Fruit fly (Drosophila melanogaster): ENCODE measurements around the gene Ski6.

Gene Ski6

dm6 chr2L:13182415-13182814, 39.8 kb downstream of the Ski6 start, which contains the start of gene Mgat3 (continued):
- TF ChIP-seq so (GFP tag; IDR thresholded peaks at IDR 0.05) (no peak), pnt (GFP tag; optimal IDR thresholded peaks at IDR 0.05) (no peak), Hmr (GFP tag; optimal IDR thresholded peaks at IDR 0.05) (no peak), ara (GFP tag; IDR thresholded peaks at IDR 0.05) (no peak), CG7839 (tag; optimal IDR thresholded peaks at IDR 0.05) (no peak), Dp (GFP tag; optimal IDR thresholded peaks at IDR 0.05) (peak; percentile 1), ato (GFP tag; IDR thresholded peaks at IDR 0.05; ENCODE audit: partially characterized antibody) (no peak), CG6765 (GFP tag; optimal IDR thresholded peaks at IDR 0.05) (no peak), da (GFP tag; optimal IDR thresholded peaks at IDR 0.05) (no peak), gfzf (GFP tag; optimal IDR thresholded peaks at IDR 0.05) (peak; percentile 28), CG18619 (GFP tag; optimal IDR thresholded peaks at IDR 0.05) (no peak), CG3995 (GFP tag; optimal IDR thresholded peaks at IDR 0.05) (peak; percentile 1), ac (GFP tag; optimal IDR thresholded peaks at IDR 0.05) (no peak), CTCF (GFP tag; optimal IDR thresholded peaks at IDR 0.05) (no peak), MESR4 (GFP tag; optimal IDR thresholded peaks at IDR 0.05) (peak; percentile 16), trem (tag; optimal IDR thresholded peaks at IDR 0.05) (peak; percentile 5), CG12391 (tag; optimal IDR thresholded peaks at IDR 0.05) (no peak), CG15601 (tag; optimal IDR thresholded peaks at IDR 0.05) (no peak), CG34224 (GFP tag; IDR thresholded peaks at IDR 0.05; ENCODE audit: partially characterized antibody) (peak; percentile 48; the same call in 2 of the 3 replicates), dmrt99B (tag; optimal IDR thresholded peaks at IDR 0.05) (no peak), ewg (GFP tag; optimal IDR thresholded peaks at IDR 0.05) (no peak), NfI (GFP tag; optimal IDR thresholded peaks at IDR 0.05) (no peak), CG17385 (GFP tag; optimal IDR thresholded peaks at IDR 0.05) (no peak), CG4360 (GFP tag; IDR thresholded peaks at IDR 0.05) (no peak), gce (GFP tag; IDR thresholded peaks at IDR 0.05) (no peak), knrl (GFP tag; IDR thresholded peaks at IDR 0.05; ENCODE audit: partially characterized antibody) (no peak), CG1792 (GFP tag; optimal IDR thresholded peaks at IDR 0.05) (no peak), ken (GFP tag; IDR thresholded peaks at IDR 0.05) (no peak), en (GFP tag; optimal IDR thresholded peaks at IDR 0.05) (no peak), lmd (GFP tag; IDR thresholded peaks at IDR 0.05) (no peak), Hsf (GFP tag; optimal IDR thresholded peaks at IDR 0.05) (no peak), cad (GFP tag; optimal IDR thresholded peaks at IDR 0.05) (peak; percentile 49), toy (GFP tag; IDR thresholded peaks at IDR 0.05) (no peak), Dref (GFP tag; IDR thresholded peaks at IDR 0.05) (peak; percentile 44), sob (GFP tag; IDR thresholded peaks at IDR 0.05) (no peak), CG11456 (GFP tag; IDR thresholded peaks at IDR 0.05) (no peak), CG17912 (GFP tag; optimal IDR thresholded peaks at IDR 0.05) (no peak), Lhr (GFP tag; optimal IDR thresholded peaks at IDR 0.05) (no peak), CG15479 (GFP tag; optimal IDR thresholded peaks at IDR 0.05) (no peak), pan (optimal IDR thresholded peaks at IDR 0.05) (no peak), pan (GFP tag; optimal IDR thresholded peaks at IDR 0.05 in 1 of 2, IDR thresholded peaks at IDR 0.05 in 1 of 2) (no peak), CG1832 (GFP tag; optimal IDR thresholded peaks at IDR 0.05) (no peak), stwl (tag; optimal IDR thresholded peaks at IDR 0.05) (peak; percentile 82), Blimp-1 (GFP tag; optimal IDR thresholded peaks at IDR 0.05) (no peak), CG34422 (GFP tag; IDR thresholded peaks at IDR 0.05) (no peak; the same call in 2 of the 3 replicates), YL-1 (GFP tag; optimal IDR thresholded peaks at IDR 0.05) (peak; percentile 35), CG8924 (tag; optimal IDR thresholded peaks at IDR 0.05) (no peak), MBD-R2 (GFP tag; IDR thresholded peaks at IDR 0.05) (peak; percentile 46; the same call in 1 of the 2 replicates), Dbx (GFP tag; IDR thresholded peaks at IDR 0.05) (no peak), CoRest (tag; optimal IDR thresholded peaks at IDR 0.05) (no peak), CG42726 (GFP tag; IDR thresholded peaks at IDR 0.05; ENCODE audit: partially characterized antibody) (no peak), dan (GFP tag; IDR thresholded peaks at IDR 0.05) (no peak)

Data from whole organism, embryonic.